Fruit fly (Drosophila melanogaster) whole organism, embryonic: ENCODE results near the gene CG31365.

ENCODE experiments used
- ATbp ChIP-seq: fragments of 200-800 bp; sonication (Bioruptor generic); optimal IDR thresholded peaks from 2 replicates; lab custom pipeline; 2017; ENCODE audit warnings: missing biosample characterization, mild to moderate bottlenecking, missing genetic modification characterization, missing genetic modification reagents
- BEAF-32 ChIP-seq: fragments of 200-800 bp; sonication (Bioruptor generic); optimal IDR thresholded peaks from 3 replicates; lab custom pipeline; 2017; ENCODE audit warnings: missing biosample characterization, missing genetic modification characterization, mild to moderate bottlenecking, moderate library complexity, missing genetic modification reagents
- Bgb ChIP-seq: fragments of 200-800 bp; sonication (Bioruptor generic); IDR thresholded peaks from 2 replicates; pipeline ENCODE4 v1.3.6; 2022; ENCODE audit warnings: missing biosample characterization, missing genetic modification characterization; ENCODE audit not compliant: partially characterized antibody
- C15 ChIP-seq: fragments of 200-800 bp; sonication (Bioruptor generic); IDR thresholded peaks from 3 replicates; pipeline ENCODE4 v1.3.6; 2022; ENCODE audit warnings: missing biosample characterization, missing genetic modification characterization
- CG10267 ChIP-seq: fragments of 200-800 bp; sonication (Bioruptor generic); optimal IDR thresholded peaks from 2 replicates; lab custom pipeline; 2018; ENCODE audit warnings: missing biosample characterization, mild to moderate bottlenecking, missing genetic modification characterization, moderate library complexity
- CG12391 ChIP-seq: fragments of 200-800 bp; sonication (Bioruptor generic); optimal IDR thresholded peaks from 3 replicates; lab custom pipeline; 2018; ENCODE audit warnings: missing biosample characterization, mild to moderate bottlenecking, missing genetic modification characterization, moderate library complexity
- CG13287 ChIP-seq: fragments of 200-800 bp; sonication (Bioruptor generic); IDR thresholded peaks from 2 replicates; pipeline ENCODE4 v1.3.6; 2022; ENCODE audit warnings: missing biosample characterization, missing genetic modification characterization; ENCODE audit not compliant: partially characterized antibody
- CG15601 ChIP-seq: fragments of 200-800 bp; sonication (Bioruptor generic); optimal IDR thresholded peaks from 3 replicates; lab custom pipeline; 2019; ENCODE audit warnings: missing biosample characterization, mild to moderate bottlenecking, missing genetic modification characterization, moderate library complexity
- CG17186 ChIP-seq: fragments of 200-800 bp; sonication (Bioruptor generic); optimal IDR thresholded peaks from 3 replicates; lab custom pipeline; 2017; ENCODE audit warnings: missing biosample characterization, missing genetic modification reagents, missing genetic modification characterization
- CG17802 ChIP-seq: fragments of 200-800 bp; sonication (Bioruptor generic); optimal IDR thresholded peaks from 2 replicates; lab custom pipeline; 2018; ENCODE audit warnings: missing biosample characterization, mild to moderate bottlenecking, missing genetic modification characterization, moderate library complexity
- CG18011 ChIP-seq: fragments of 200-800 bp; sonication (Bioruptor generic); optimal IDR thresholded peaks from 2 replicates; lab custom pipeline; 2017; ENCODE audit warnings: missing biosample characterization, missing genetic modification characterization, mild to moderate bottlenecking, moderate library complexity, missing genotype
- CG2120 ChIP-seq: fragments of 200-800 bp; sonication (Bioruptor generic); optimal IDR thresholded peaks from 3 replicates; lab custom pipeline; 2016; ENCODE audit warnings: missing biosample characterization, missing genetic modification characterization
- CG33213 ChIP-seq: fragments of 200-800 bp; sonication (Bioruptor generic); optimal IDR thresholded peaks from 3 replicates; lab custom pipeline; 2016; ENCODE audit warnings: missing biosample characterization, missing genetic modification characterization
- CG34224 ChIP-seq: fragments of 200-800 bp; sonication (Bioruptor generic); IDR thresholded peaks from 3 replicates; pipeline ENCODE4 v1.3.6; 2022; ENCODE audit warnings: missing biosample characterization, missing genetic modification characterization; ENCODE audit not compliant: partially characterized antibody
- CG34422 ChIP-seq: fragments of 200-800 bp; sonication (Bioruptor generic); IDR thresholded peaks from 3 replicates; pipeline ENCODE4 v1.3.6; 2022; ENCODE audit warnings: missing biosample characterization, missing genetic modification characterization
- CG3847 ChIP-seq: fragments of 200-800 bp; sonication (Bioruptor generic); IDR thresholded peaks from 2 replicates; pipeline ENCODE4 v1.3.6; 2022; ENCODE audit warnings: missing biosample characterization, missing genetic modification characterization
- CG42726 ChIP-seq: fragments of 200-800 bp; sonication (Bioruptor generic); IDR thresholded peaks from 2 replicates; pipeline ENCODE4 v1.3.6; 2022; ENCODE audit warnings: missing biosample characterization, missing genetic modification characterization; ENCODE audit not compliant: partially characterized antibody
- CG7987 ChIP-seq: fragments of 200-800 bp; sonication (Bioruptor generic); optimal IDR thresholded peaks from 2 replicates; lab custom pipeline; 2018; ENCODE audit warnings: missing biosample characterization, mild to moderate bottlenecking, missing genetic modification characterization, moderate library complexity
- CG8281 ChIP-seq: fragments of 200-800 bp; sonication (Bioruptor generic); optimal IDR thresholded peaks from 2 replicates; lab custom pipeline; 2018; ENCODE audit warnings: missing biosample characterization, mild to moderate bottlenecking, missing genetic modification characterization, moderate library complexity
- CG9609 ChIP-seq: fragments of 200-800 bp; sonication (Bioruptor generic); optimal IDR thresholded peaks from 3 replicates; lab custom pipeline; 2016; ENCODE audit warnings: missing biosample characterization, missing genetic modification characterization
- CG9797 ChIP-seq: fragments of 200-800 bp; sonication (Bioruptor generic); optimal IDR thresholded peaks from 3 replicates; lab custom pipeline; 2018; ENCODE audit warnings: missing biosample characterization, mild to moderate bottlenecking, missing genetic modification characterization
- Dll ChIP-seq: fragments of 200-800 bp; sonication (Bioruptor generic); IDR thresholded peaks from 4 replicates; pipeline ENCODE4 v1.3.6; 2022; ENCODE audit warnings: missing biosample characterization, missing genetic modification characterization; ENCODE audit not compliant: partially characterized antibody
- Dref ChIP-seq: fragments of 200-800 bp; sonication (Bioruptor generic); IDR thresholded peaks from 2 replicates; pipeline ENCODE4 v1.3.6; 2022; ENCODE audit warnings: missing biosample characterization, missing genetic modification characterization
- E2f2 ChIP-seq: fragments of 200-800 bp; sonication (Bioruptor generic); IDR thresholded peaks from 2 replicates; pipeline ENCODE4 v1.3.6; 2022; ENCODE audit warnings: missing biosample characterization, missing genetic modification characterization
- Ets97D ChIP-seq: fragments of 200-800 bp; sonication (Bioruptor generic); optimal IDR thresholded peaks from 3 replicates; lab custom pipeline; 2016; ENCODE audit warnings: missing biosample characterization, missing genetic modification characterization
- Gug ChIP-seq: fragments of 200-800 bp; sonication (Bioruptor generic); IDR thresholded peaks from 4 replicates; pipeline ENCODE4 v1.3.6; 2022; ENCODE audit warnings: missing biosample characterization, missing genetic modification characterization
- HmgD ChIP-seq: fragments of 200-800 bp; sonication (Bioruptor generic); optimal IDR thresholded peaks from 3 replicates; lab custom pipeline; 2016; ENCODE audit warnings: missing biosample characterization, missing genetic modification characterization
- Med ChIP-seq: fragments of 200-800 bp; sonication (Bioruptor generic); peaks from one replicate; lab custom pipeline; 2016; ENCODE audit warnings: missing biosample characterization, missing genetic modification characterization, mild to moderate bottlenecking, inconsistent platforms, moderate library complexity
- Nf-YC ChIP-seq: fragments of 200-800 bp; optimal IDR thresholded peaks from 3 replicates; lab custom pipeline; 2019; ENCODE audit warnings: missing biosample characterization, mild to moderate bottlenecking, missing genetic modification characterization, moderate library complexity
- Optix ChIP-seq: fragments of 200-800 bp; sonication (Bioruptor generic); IDR thresholded peaks from 3 replicates; pipeline ENCODE4 v1.3.6; 2022; ENCODE audit warnings: missing biosample characterization, missing genetic modification characterization
- Pdp1 ChIP-seq, 2 experiments: fragments of 200-800 bp; sonication (Bioruptor generic); optimal IDR thresholded peaks; 3 replicates each; lab custom pipeline; 2016; ENCODE audit warnings: missing biosample characterization in 2 of 2, missing genetic modification characterization in 2 of 2, mild to moderate bottlenecking in 1 of 2, moderate library complexity in 1 of 2
- Side ChIP-seq: fragments of 200-800 bp; sonication (Bioruptor generic); optimal IDR thresholded peaks from 2 replicates; lab custom pipeline; 2016; ENCODE audit warnings: missing biosample characterization, missing genetic modification characterization
- Six4 ChIP-seq: fragments of 200-800 bp; sonication (Bioruptor generic); optimal IDR thresholded peaks from 2 replicates; lab custom pipeline; 2016; ENCODE audit warnings: missing biosample characterization, missing genetic modification characterization
- Sry-δ ChIP-seq: fragments of 200-800 bp; sonication (Bioruptor generic); optimal IDR thresholded peaks from 2 replicates; lab custom pipeline; 2016; ENCODE audit warnings: missing biosample characterization, missing genetic modification characterization
- ato ChIP-seq: fragments of 200-800 bp; sonication (Bioruptor generic); IDR thresholded peaks from 2 replicates; pipeline ENCODE4 v1.3.6; 2022; ENCODE audit warnings: missing biosample characterization, missing genetic modification characterization; ENCODE audit not compliant: partially characterized antibody
- bowl ChIP-seq: fragments of 200-800 bp; sonication (Bioruptor generic); IDR thresholded peaks from 2 replicates; pipeline ENCODE4 v1.3.6; 2022; ENCODE audit warnings: missing biosample characterization, missing genetic modification characterization
- cato ChIP-seq: fragments of 200-800 bp; sonication (Bioruptor generic); optimal IDR thresholded peaks from 2 replicates; lab custom pipeline; 2016; ENCODE audit warnings: missing biosample characterization, missing genetic modification characterization, borderline replicate concordance
- fd102C ChIP-seq: fragments of 200-800 bp; sonication (Bioruptor generic); optimal IDR thresholded peaks from 2 replicates; lab custom pipeline; 2018; ENCODE audit warnings: missing biosample characterization, mild to moderate bottlenecking, missing genetic modification characterization, moderate library complexity
- gfzf ChIP-seq: fragments of 200-800 bp; sonication (Bioruptor generic); optimal IDR thresholded peaks from 2 replicates; lab custom pipeline; 2016; ENCODE audit warnings: missing biosample characterization, mild to moderate bottlenecking, missing genetic modification characterization, moderate library complexity
- her ChIP-seq: fragments of 200-800 bp; sonication (Bioruptor generic); optimal IDR thresholded peaks from 2 replicates; lab custom pipeline; 2016; ENCODE audit warnings: missing biosample characterization, missing genetic modification characterization
- inv ChIP-seq: fragments of 200-800 bp; sonication (Bioruptor generic); IDR thresholded peaks from 2 replicates; pipeline ENCODE4 v1.3.6; 2022; ENCODE audit warnings: missing biosample characterization, missing genetic modification characterization; ENCODE audit not compliant: partially characterized antibody
- knrl ChIP-seq: fragments of 200-800 bp; sonication (Bioruptor generic); IDR thresholded peaks from 3 replicates; pipeline ENCODE4 v1.3.6; 2022; ENCODE audit warnings: missing biosample characterization, missing genetic modification characterization; ENCODE audit not compliant: partially characterized antibody
- maf-S ChIP-seq: fragments of 200-800 bp; sonication (Bioruptor generic); optimal IDR thresholded peaks from 2 replicates; lab custom pipeline; 2016; ENCODE audit warnings: missing biosample characterization, missing genetic modification characterization
- nau ChIP-seq: fragments of 200-800 bp; sonication (Bioruptor generic); optimal IDR thresholded peaks from 3 replicates; lab custom pipeline; 2017; ENCODE audit warnings: missing biosample characterization, mild to moderate bottlenecking, missing genetic modification characterization, missing genetic modification reagents
- phol ChIP-seq: fragments of 200-800 bp; sonication (Bioruptor generic); optimal IDR thresholded peaks from 3 replicates; lab custom pipeline; 2018; ENCODE audit warnings: missing biosample characterization, mild to moderate bottlenecking, missing genetic modification characterization, moderate library complexity
- scrt ChIP-seq: fragments of 200-800 bp; sonication (Bioruptor generic); optimal IDR thresholded peaks from 2 replicates; lab custom pipeline; 2018; ENCODE audit warnings: missing biosample characterization, mild to moderate bottlenecking, missing genetic modification characterization, moderate library complexity
- tin ChIP-seq: fragments of 200-800 bp; sonication (Bioruptor generic); optimal IDR thresholded peaks from 3 replicates; lab custom pipeline; 2016; ENCODE audit warnings: missing biosample characterization, missing genetic modification characterization
- trem ChIP-seq: fragments of 200-800 bp; optimal IDR thresholded peaks from 3 replicates; lab custom pipeline; 2019; ENCODE audit warnings: missing biosample characterization, mild to moderate bottlenecking, missing genetic modification characterization, moderate library complexity
- vnd ChIP-seq: fragments of 200-800 bp; sonication (Bioruptor generic); IDR thresholded peaks from 3 replicates; pipeline ENCODE4 v1.3.6; 2022; ENCODE audit warnings: missing biosample characterization, missing genetic modification characterization; ENCODE audit not compliant: partially characterized antibody

The CG31365 gene

DNA sequence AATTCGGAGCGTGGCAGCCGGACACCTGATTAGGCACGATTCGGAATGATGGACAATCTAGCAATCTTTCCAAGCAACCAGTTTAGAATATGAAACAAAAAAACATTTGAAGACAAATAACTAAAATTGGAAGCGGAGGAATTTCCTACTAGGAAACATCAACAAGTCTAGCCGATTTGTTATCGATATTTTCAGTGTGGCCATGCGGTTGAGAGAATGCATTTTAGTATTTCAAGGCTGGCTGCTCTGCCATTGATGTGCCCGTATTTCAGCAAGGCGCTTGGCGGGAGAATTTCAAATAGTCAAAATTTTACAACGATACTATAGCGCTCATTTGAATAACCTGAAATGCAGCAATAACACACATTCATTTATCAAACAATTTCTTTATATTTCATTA, 1.6 kb upstream of the CG31365 start, which contains the start of gene CG31457 (continued):
- TF ChIP-seq E2f2 (GFP tag; lab: Robert Waterston, UW) (peak; percentile 99), scrt (GFP tag; lab: Kevin White, UChicago) (peak; percentile 78), CG12391 (peak; percentile 24), CG9797 (GFP tag; lab: Kevin White, UChicago) (peak; percentile 97), Dref (GFP tag; lab: Robert Waterston, UW) (peak; percentile 82), Ets97D (GFP tag; lab: Kevin White, UChicago) (peak; percentile 64), phol (tag; lab: Kevin White, UChicago) (peak; percentile 71), Gug (GFP tag; lab: Robert Waterston, UW) (no peak), inv (GFP tag; lab: Robert Waterston, UW) (peak; percentile 76), trem (tag; lab: Kevin White, UChicago) (peak; percentile 71), cato (GFP tag; lab: Kevin White, UChicago) (no peak), CG34224 (GFP tag; lab: Robert Waterston, UW) (peak; percentile 83), Bgb (GFP tag; lab: Robert Waterston, UW) (peak; percentile 84), BEAF-32 (GFP tag; lab: Kevin White, UChicago) (peak; percentile 89), CG2120 (peak; percentile 16), knrl (peak; percentile 76), maf-S (GFP tag; lab: Kevin White, UChicago) (no peak), Optix (GFP tag; lab: Robert Waterston, UW) (no peak), Nf-YC (tag; lab: Kevin White, UChicago) (peak; percentile 10), CG9609 (GFP tag; lab: Kevin White, UChicago) (no peak), bowl (GFP tag; lab: Robert Waterston, UW) (no peak), CG10267 (peak; percentile 47), Dll (GFP tag; lab: Robert Waterston, UW) (peak; percentile 87), CG17802 (tag; lab: Kevin White, UChicago) (no peak), ato (GFP tag; lab: Robert Waterston, UW) (peak; percentile 41), CG33213 (GFP tag; lab: Kevin White, UChicago) (peak; percentile 33), CG17186 (GFP tag; lab: Kevin White, UChicago) (peak; percentile 22), tin (GFP tag; lab: Kevin White, UChicago) (no peak), CG7987 (no peak), vnd (peak; percentile 63), gfzf (peak; percentile 92), Six4 (GFP tag; lab: Kevin White, UChicago) (no peak), CG15601 (peak; percentile 7), CG8281 (tag; lab: Kevin White, UChicago) (no peak), Pdp1 (GFP tag; optimal IDR thresholded peaks at IDR 0.05; lab: Kevin White, UChicago) (peak in 1 of 2 experiments; percentile 21), Side (GFP tag; lab: Kevin White, UChicago) (no peak), ATbp (GFP tag; lab: Kevin White, UChicago) (no peak), fd102C (GFP tag; lab: Kevin White, UChicago) (no peak), Sry-δ (peak; percentile 76), CG13287 (GFP tag; lab: Robert Waterston, UW) (peak; percentile 93), nau (GFP tag; lab: Kevin White, UChicago) (no peak), CG18011 (peak; percentile 94), CG3847 (GFP tag; lab: Robert Waterston, UW) (peak; percentile 32; the same call in 1 of the 2 replicates), Med (GFP tag; lab: Kevin White, UChicago) (peak; percentile 87), CG34422 (GFP tag; lab: Robert Waterston, UW) (no peak), CG42726 (peak; percentile 26; the same call in 1 of the 2 replicates), her (GFP tag; lab: Kevin White, UChicago) (no peak), C15 (GFP tag; lab: Robert Waterston, UW) (no peak), HmgD (GFP tag; lab: Kevin White, UChicago) (peak; percentile 61)
